Worm (Caenorhabditis elegans) whole organism, young adult: ENCODE results near the gene zim-1.

Source experiments
- F49E8.2 ChIP-seq: sonication (generic microtip); optimal IDR thresholded peaks from 3 replicates; lab custom pipeline; 2017; ENCODE audit warnings: missing genetic modification characterization, mild to moderate bottlenecking, missing compliant biosample characterization, antibody characterized with exemption, moderate library complexity; ENCODE audit not compliant: insufficient read depth
- F57C9.4 ChIP-seq: sonication (generic microtip); optimal IDR thresholded peaks from 2 replicates; lab custom pipeline; 2017; ENCODE audit warnings: mild to moderate bottlenecking, missing genetic modification characterization, missing compliant biosample characterization
- K12H6.12 ChIP-seq: fragments of 200-800 bp; sonication (Bioruptor generic); optimal IDR thresholded peaks from 2 replicates; lab custom pipeline; 2018; ENCODE audit warnings: mild to moderate bottlenecking, missing genetic modification characterization, missing compliant biosample characterization
- Y95B8A.8 ChIP-seq: fragments of 200-800 bp; sonication (Bioruptor generic); IDR thresholded peaks from 2 replicates; pipeline ENCODE4 v1.3.6; 2022; ENCODE audit warnings: missing genetic modification reagents, missing genetic modification characterization, missing compliant biosample characterization
- attf-5 ChIP-seq: fragments of 200-800 bp; sonication (Bioruptor generic); optimal IDR thresholded peaks from 2 replicates; lab custom pipeline; 2018; ENCODE audit warnings: mild to moderate bottlenecking, missing genetic modification characterization, missing compliant biosample characterization
- cebp-2 ChIP-seq: fragments of 200-800 bp; sonication (Bioruptor generic); IDR thresholded peaks from 2 replicates; pipeline ENCODE4 v1.3.6; 2022; ENCODE audit warnings: missing genetic modification characterization, missing compliant biosample characterization
- him-1 ChIP-seq: sonication (generic microtip); optimal IDR thresholded peaks from 2 replicates; lab custom pipeline; 2016; ENCODE audit warnings: missing genotype, missing genetic modification reagents, missing genetic modification characterization, missing compliant biosample characterization
- nhr-27 ChIP-seq: fragments of 200-800 bp; sonication (Bioruptor generic); optimal IDR thresholded peaks from 2 replicates; lab custom pipeline; 2018; ENCODE audit warnings: mild to moderate bottlenecking, missing genetic modification characterization, moderate library complexity, missing compliant biosample characterization
- sea-2 ChIP-seq: fragments of 200-800 bp; sonication (Bioruptor generic); IDR thresholded peaks from 2 replicates; pipeline ENCODE4 v1.3.6; 2022; ENCODE audit warnings: missing genetic modification characterization, missing compliant biosample characterization
- snpc-1.1 ChIP-seq: sonication (generic microtip); optimal IDR thresholded peaks from 2 replicates; lab custom pipeline; 2017; ENCODE audit warnings: missing genetic modification characterization, mild to moderate bottlenecking, missing compliant biosample characterization, antibody characterized with exemption, moderate library complexity, missing genotype, missing genetic modification reagents; ENCODE audit not compliant: insufficient read depth
- snpc-4 ChIP-seq, 5 experiments: fragments of 150-350 bp in 1 of 5; sonication (generic microtip) in 4 of 5; optimal IDR thresholded peaks; 2 replicates each; lab custom pipeline; 2014 to 2018; ENCODE audit warnings: missing genetic modification characterization in 5 of 5, missing biosample characterization in 3 of 5, antibody characterized with exemption in 2 of 5, mild to moderate bottlenecking in 2 of 5, missing compliant biosample characterization in 2 of 5, missing genotype in 2 of 5, moderate library complexity in 2 of 5, missing genetic modification reagents in 1 of 5

DNA sequence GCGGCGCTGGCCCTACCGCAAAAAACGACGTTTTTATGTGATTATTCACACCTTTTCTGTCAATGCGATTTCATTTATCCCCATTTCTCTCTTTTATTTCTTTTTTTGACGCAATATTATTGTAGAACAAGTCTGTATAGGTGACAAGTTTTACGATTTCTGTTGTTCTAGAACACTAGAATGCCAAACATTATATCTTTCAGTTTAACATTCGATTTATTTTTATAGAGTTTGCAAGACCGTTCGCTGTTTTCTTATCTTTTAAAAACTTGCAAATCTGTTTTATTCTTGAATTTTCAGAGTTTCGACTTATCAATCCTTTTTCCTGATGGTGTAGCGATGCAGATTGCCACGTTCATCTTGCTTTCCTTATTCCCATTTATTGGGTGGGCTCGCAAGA lies 29.2 kb downstream of the zim-1 start, which contains the start of gene efn-2:
- TF ChIP-seq snpc-1.1 (tag; lab: Kevin White, UChicago) (no peak), him-1 (tag; lab: Kevin White, UChicago) (no peak), snpc-4 (GFP tag; optimal IDR thresholded peaks at IDR 0.05; lab: Kevin White, UChicago) (no peak), snpc-4 (tag; optimal IDR thresholded peaks at IDR 0.05; lab: Kevin White, UChicago) (no peak), F57C9.4 (no peak), sea-2 (no peak), attf-5 (GFP tag; lab: Kevin White, UChicago) (no peak), nhr-27 (no peak), cebp-2 (GFP tag; lab: Robert Waterston, UW) (no peak), F49E8.2 (tag; lab: Kevin White, UChicago) (no peak), Y95B8A.8 (no peak), K12H6.12 (no peak)
